Worm (Caenorhabditis elegans) whole organism, L4 larva: ENCODE measurements around the gene F28H7.3.

Experiments
- F37D6.2 ChIP-seq: sonication (generic microtip); optimal IDR thresholded peaks from 2 replicates; lab custom pipeline; 2016; ENCODE audit warnings: mild to moderate bottlenecking, missing genetic modification characterization, missing compliant biosample characterization
- F49E8.2 ChIP-seq: sonication (generic microtip); optimal IDR thresholded peaks from 2 replicates; lab custom pipeline; 2016; ENCODE audit warnings: missing compliant biosample characterization, mild to moderate bottlenecking, missing genetic modification characterization, borderline replicate concordance
- R02D3.7 ChIP-seq: fragments of 150-350 bp; sonication (generic microtip); optimal IDR thresholded peaks from 3 replicates; lab custom pipeline; 2014; ENCODE audit warnings: missing biosample characterization, missing genetic modification characterization
- T26A8.4 ChIP-seq: fragments of 200-800 bp; sonication (Bioruptor generic); IDR thresholded peaks from 2 replicates; pipeline ENCODE4 v1.3.6; 2022; ENCODE audit warnings: missing genetic modification characterization, missing compliant biosample characterization
- Y48G9A.11 ChIP-seq: fragments of 200-800 bp; sonication (Bioruptor generic); IDR thresholded peaks from 2 replicates; pipeline ENCODE4 v1.3.6; 2022; ENCODE audit warnings: missing genetic modification reagents, missing genetic modification characterization, missing compliant biosample characterization
- Y75B8A.6 ChIP-seq: fragments of 200-800 bp; sonication (Bioruptor generic); IDR thresholded peaks from 2 replicates; pipeline ENCODE4 v1.3.6; 2022; ENCODE audit warnings: missing genetic modification reagents, missing genetic modification characterization, missing compliant biosample characterization
- ZK546.5 ChIP-seq, 2 experiments: sonication (generic microtip); optimal IDR thresholded peaks; 2 replicates each; lab custom pipeline; 2017; ENCODE audit warnings: missing biosample characterization in 2 of 2, missing genetic modification characterization in 2 of 2
- aly-2 ChIP-seq: sonication (generic microtip); optimal IDR thresholded peaks from 2 replicates; lab custom pipeline; 2018; ENCODE audit warnings: missing biosample characterization, missing genetic modification characterization
- arid-1 ChIP-seq: fragments of 200-800 bp; sonication (Bioruptor generic); conservative IDR thresholded peaks from 2 replicates; pipeline ENCODE4 v1.3.6; 2022; ENCODE audit warnings: missing genetic modification reagents, missing genetic modification characterization, missing compliant biosample characterization
- ceh-20 ChIP-seq: fragments of 200-800 bp; sonication (Bioruptor generic); IDR thresholded peaks from 2 replicates; pipeline ENCODE4 v1.3.6; 2022; ENCODE audit warnings: missing genetic modification reagents, missing genetic modification characterization, missing compliant biosample characterization
- ceh-28 ChIP-seq: fragments of 150-350 bp; optimal IDR thresholded peaks from 2 replicates; lab custom pipeline; 2014; ENCODE audit warnings: missing biosample characterization, missing genetic modification reagents, missing genetic modification characterization
- ceh-44 ChIP-seq: fragments of 200-800 bp; sonication (Bioruptor generic); IDR thresholded peaks from 2 replicates; pipeline ENCODE4 v1.3.6; 2022; ENCODE audit warnings: missing genetic modification reagents, missing genetic modification characterization, missing compliant biosample characterization
- ceh-62 ChIP-seq: sonication (generic microtip); optimal IDR thresholded peaks from 2 replicates; lab custom pipeline; 2017; ENCODE audit warnings: missing biosample characterization, missing genetic modification characterization
- cey-2 ChIP-seq: sonication (generic microtip); optimal IDR thresholded peaks from 3 replicates; lab custom pipeline; 2017; ENCODE audit warnings: missing genetic modification characterization, mild to moderate bottlenecking, missing compliant biosample characterization, antibody characterized with exemption, borderline replicate concordance; ENCODE audit not compliant: insufficient read depth
- daf-16 ChIP-seq, 3 experiments: sonication (generic microtip); optimal IDR thresholded peaks; 2 replicates each; lab custom pipeline; 2016 to 2017; ENCODE audit warnings: missing genetic modification characterization in 3 of 3, missing genetic modification reagents in 3 of 3, mild to moderate bottlenecking in 2 of 3, missing compliant biosample characterization in 2 of 3, missing biosample characterization in 1 of 3, moderate library complexity in 1 of 3
- dmd-8 ChIP-seq: fragments of 200-800 bp; sonication (Bioruptor generic); IDR thresholded peaks from 2 replicates; pipeline ENCODE4 v1.3.6; 2022; ENCODE audit warnings: missing genetic modification characterization, missing compliant biosample characterization
- dpl-1 ChIP-seq: fragments of 150-350 bp; optimal IDR thresholded peaks from 2 replicates; lab custom pipeline; 2014; ENCODE audit warnings: missing biosample characterization, missing genetic modification reagents, missing genetic modification characterization
- dve-1 ChIP-seq: sonication (generic microtip); optimal IDR thresholded peaks from 2 replicates; lab custom pipeline; 2017; ENCODE audit warnings: antibody characterized with exemption, mild to moderate bottlenecking, missing genetic modification characterization, missing compliant biosample characterization; ENCODE audit not compliant: insufficient read depth
- egl-27 ChIP-seq: sonication (generic microtip); optimal IDR thresholded peaks from 3 replicates; lab custom pipeline; 2017; ENCODE audit warnings: missing biosample characterization, missing genetic modification reagents, missing genetic modification characterization
- fkh-10 ChIP-seq: fragments of 150-350 bp; optimal IDR thresholded peaks from 2 replicates; lab custom pipeline; 2014; ENCODE audit warnings: missing biosample characterization, missing genetic modification reagents, missing genetic modification characterization
- gei-8 ChIP-seq: fragments of 200-800 bp; sonication (Bioruptor generic); optimal IDR thresholded peaks from 2 replicates; lab custom pipeline; 2018; ENCODE audit warnings: mild to moderate bottlenecking, missing genetic modification characterization, missing compliant biosample characterization
- hlh-11 ChIP-seq: fragments of 200-800 bp; sonication (Bioruptor generic); optimal IDR thresholded peaks from 2 replicates; lab custom pipeline; 2018; ENCODE audit warnings: mild to moderate bottlenecking, missing genetic modification characterization, missing compliant biosample characterization
- jun-1 ChIP-seq: fragments of 150-350 bp; optimal IDR thresholded peaks from 2 replicates; lab custom pipeline; 2014; ENCODE audit warnings: missing biosample characterization, missing genetic modification reagents, missing genetic modification characterization
- lim-7 ChIP-seq: fragments of 200-800 bp; sonication (Bioruptor generic); IDR thresholded peaks from 2 replicates; pipeline ENCODE4 v1.3.6; 2022; ENCODE audit warnings: missing genetic modification characterization, missing compliant biosample characterization
- lin-1 ChIP-seq: fragments of 200-800 bp; sonication (Bioruptor generic); IDR thresholded peaks from 2 replicates; pipeline ENCODE4 v1.3.6; 2022; ENCODE audit warnings: missing genetic modification reagents, missing genetic modification characterization, missing compliant biosample characterization
- lin-13 ChIP-seq: fragments of 150-350 bp; optimal IDR thresholded peaks from 2 replicates; lab custom pipeline; 2014; ENCODE audit warnings: missing biosample characterization, missing genetic modification reagents, missing genetic modification characterization
- lin-29 ChIP-seq: fragments of 200-800 bp; sonication (Bioruptor generic); IDR thresholded peaks from 2 replicates; pipeline ENCODE4 v1.3.6; 2022; ENCODE audit warnings: missing genetic modification reagents, missing genetic modification characterization, missing compliant biosample characterization
- lin-39 ChIP-seq: fragments of 150-350 bp; optimal IDR thresholded peaks from 2 replicates; lab custom pipeline; 2014; ENCODE audit warnings: missing biosample characterization, missing genetic modification reagents, missing genetic modification characterization
- lsy-2 ChIP-seq, 2 experiments: fragments of 150-350 bp in 1 of 2; sonication (generic microtip) in 1 of 2; optimal IDR thresholded peaks; 2 replicates each; lab custom pipeline; 2014 to 2017; ENCODE audit warnings: missing biosample characterization in 2 of 2, missing genetic modification characterization in 2 of 2
- madf-5 ChIP-seq, 2 experiments: fragments of 200-800 bp; sonication (Bioruptor generic); IDR thresholded peaks; 2 replicates each; pipeline ENCODE4 v1.3.6; 2022; ENCODE audit warnings: missing compliant biosample characterization in 2 of 2, missing genetic modification characterization in 2 of 2
- mdl-1 ChIP-seq, 2 experiments: fragments of 150-350 bp in 1 of 2; sonication (generic microtip) in 1 of 2; optimal IDR thresholded peaks; 2 replicates each; lab custom pipeline; 2014 to 2017; ENCODE audit warnings: missing biosample characterization in 2 of 2, missing genetic modification characterization in 2 of 2
- mxl-2 ChIP-seq: fragments of 200-800 bp; sonication (Bioruptor generic); conservative IDR thresholded peaks from 2 replicates; pipeline ENCODE4 v1.3.6; 2022; ENCODE audit warnings: missing genetic modification reagents, missing genetic modification characterization, missing compliant biosample characterization
- nhr-111 ChIP-seq: fragments of 200-800 bp; sonication (Bioruptor generic); optimal IDR thresholded peaks from 2 replicates; lab custom pipeline; 2018; ENCODE audit warnings: mild to moderate bottlenecking, missing genetic modification characterization, missing compliant biosample characterization
- nhr-237 ChIP-seq: sonication (generic microtip); optimal IDR thresholded peaks from 2 replicates; lab custom pipeline; 2017; ENCODE audit warnings: missing biosample characterization, missing genetic modification characterization
- nhr-28 ChIP-seq: fragments of 150-350 bp; optimal IDR thresholded peaks from 2 replicates; lab custom pipeline; 2014; ENCODE audit warnings: missing biosample characterization, missing genetic modification characterization
- nhr-41 ChIP-seq: fragments of 200-800 bp; sonication (Bioruptor generic); IDR thresholded peaks from 2 replicates; pipeline ENCODE4 v1.3.6; 2022; ENCODE audit warnings: missing genetic modification reagents, missing genetic modification characterization, missing compliant biosample characterization
- nhr-42 ChIP-seq: fragments of 200-800 bp; sonication (Bioruptor generic); IDR thresholded peaks from 2 replicates; pipeline ENCODE4 v1.3.6; 2022; ENCODE audit warnings: missing genetic modification characterization, missing compliant biosample characterization
- nhr-77 ChIP-seq: fragments of 150-350 bp; optimal IDR thresholded peaks from 2 replicates; lab custom pipeline; 2014; ENCODE audit warnings: missing biosample characterization, missing genetic modification characterization
- php-3 ChIP-seq: fragments of 200-800 bp; sonication (Bioruptor generic); IDR thresholded peaks from 2 replicates; pipeline ENCODE4 v1.3.6; 2022; ENCODE audit warnings: missing genetic modification reagents, missing genetic modification characterization, missing compliant biosample characterization
- rbr-2 ChIP-seq: sonication (generic microtip); optimal IDR thresholded peaks from 2 replicates; lab custom pipeline; 2016; ENCODE audit warnings: missing genotype, missing genetic modification characterization, missing compliant biosample characterization
- saeg-2 ChIP-seq: fragments of 200-800 bp; sonication (Bioruptor generic); IDR thresholded peaks from 2 replicates; pipeline ENCODE4 v1.3.6; 2022; ENCODE audit warnings: missing genetic modification reagents, missing genetic modification characterization, missing compliant biosample characterization
- sdz-12 ChIP-seq: fragments of 200-800 bp; sonication (Bioruptor generic); optimal IDR thresholded peaks from 2 replicates; lab custom pipeline; 2018; ENCODE audit warnings: mild to moderate bottlenecking, missing genetic modification characterization, missing compliant biosample characterization
- skn-1 ChIP-seq: fragments of 150-350 bp; optimal IDR thresholded peaks from 2 replicates; lab custom pipeline; 2014; ENCODE audit warnings: missing biosample characterization, missing genetic modification characterization
- spr-3 ChIP-seq: fragments of 200-800 bp; sonication (Bioruptor generic); optimal IDR thresholded peaks from 2 replicates; lab custom pipeline; 2018; ENCODE audit warnings: mild to moderate bottlenecking, missing genetic modification characterization, missing compliant biosample characterization
- tra-1 ChIP-seq: fragments of 200-800 bp; sonication (Bioruptor generic); IDR thresholded peaks from 2 replicates; pipeline ENCODE4 v1.3.6; 2022; ENCODE audit warnings: missing genetic modification reagents, missing genetic modification characterization, missing compliant biosample characterization
- vab-7 ChIP-seq: fragments of 200-800 bp; sonication (Bioruptor generic); IDR thresholded peaks from 2 replicates; pipeline ENCODE4 v1.3.6; 2022; ENCODE audit warnings: missing genetic modification reagents, missing genetic modification characterization, missing compliant biosample characterization
- zag-1 ChIP-seq: fragments of 150-350 bp; optimal IDR thresholded peaks from 2 replicates; lab custom pipeline; 2014; ENCODE audit warnings: missing biosample characterization, missing genetic modification characterization
- zfp-3 ChIP-seq: fragments of 200-800 bp; sonication (Bioruptor generic); conservative IDR thresholded peaks from 2 replicates; pipeline ENCODE4 v1.3.6; 2022; ENCODE audit warnings: missing genetic modification reagents, missing genetic modification characterization, missing compliant biosample characterization
- zip-11 ChIP-seq: fragments of 200-800 bp; sonication (Bioruptor generic); IDR thresholded peaks from 2 replicates; pipeline ENCODE4 v1.3.6; 2022; ENCODE audit warnings: missing genetic modification characterization, missing compliant biosample characterization
- zip-2 ChIP-seq: fragments of 150-350 bp; optimal IDR thresholded peaks from 2 replicates; lab custom pipeline; 2014; ENCODE audit warnings: missing biosample characterization, missing genetic modification characterization
- ztf-7 ChIP-seq: fragments of 150-350 bp; optimal IDR thresholded peaks from 2 replicates; lab custom pipeline; 2014; ENCODE audit warnings: missing biosample characterization, missing genetic modification characterization

Gene F28H7.3

ce11 chrV:10712608-10712900 lies 38.0 kb downstream of the F28H7.3 start (continued):
- TF ChIP-seq skn-1 (tag; lab: Kevin White, UChicago), result no peak
- TF ChIP-seq dmd-8 (GFP tag; lab: Robert Waterston, UW), result no peak
- TF ChIP-seq arid-1 (GFP tag; lab: Robert Waterston, UW), result no peak
- TF ChIP-seq nhr-237 (tag; lab: Kevin White, UChicago), result no peak
- no peak for TF ChIP-seq lin-29
- TF ChIP-seq ceh-20 (GFP tag; lab: Robert Waterston, UW), result no peak
- TF ChIP-seq ceh-28 (tag; lab: Kevin White, UChicago), result no peak
- TF ChIP-seq egl-27 (tag; lab: Kevin White, UChicago), result no peak
- no peak for TF ChIP-seq php-3 (GFP tag; lab: Robert Waterston, UW)
- TF ChIP-seq saeg-2, result no peak; the same call in 1 of the 2 replicates
- TF ChIP-seq ZK546.5 (tag; optimal IDR thresholded peaks at IDR 0.05; lab: Kevin White, UChicago), result no peak
- TF ChIP-seq daf-16 (GFP tag; optimal IDR thresholded peaks at IDR 0.05; lab: Kevin White, UChicago), result no peak
- no peak for TF ChIP-seq daf-16 (tag; optimal IDR thresholded peaks at IDR 0.05; lab: Kevin White, UChicago)
- no peak for TF ChIP-seq spr-3 (GFP tag; lab: Kevin White, UChicago)
- TF ChIP-seq jun-1, result no peak
- no peak for TF ChIP-seq R02D3.7 (tag; lab: Kevin White, UChicago)
- TF ChIP-seq fkh-10 (GFP tag; lab: Kevin White, UChicago), result no peak
- no peak for TF ChIP-seq lin-1 (GFP tag; lab: Robert Waterston, UW)
- TF ChIP-seq nhr-111, result no peak
- peak; percentile 30 for TF ChIP-seq aly-2 (tag; lab: Kevin White, UChicago)
- no peak for TF ChIP-seq hlh-11 (tag; lab: Kevin White, UChicago)
- no peak for TF ChIP-seq mxl-2
- peak; percentile 3 for TF ChIP-seq nhr-28 (tag; lab: Kevin White, UChicago)
- TF ChIP-seq gei-8 (GFP tag; lab: Kevin White, UChicago), result no peak
- no peak for TF ChIP-seq zip-2 (tag; lab: Kevin White, UChicago)
- TF ChIP-seq dpl-1, result no peak
- no peak for TF ChIP-seq F37D6.2
- no peak for TF ChIP-seq nhr-41
- TF ChIP-seq ztf-7, result no peak
- TF ChIP-seq lin-13, result no peak
- TF ChIP-seq madf-5 (GFP tag; IDR thresholded peaks at IDR 0.05; lab: Robert Waterston, UW), result no peak
- TF ChIP-seq nhr-42 (GFP tag; lab: Robert Waterston, UW), result no peak
- no peak for TF ChIP-seq F49E8.2 (tag; lab: Kevin White, UChicago)
- TF ChIP-seq ceh-44 (GFP tag; lab: Robert Waterston, UW), result no peak
- TF ChIP-seq Y75B8A.6, result no peak
- no peak for TF ChIP-seq tra-1 (GFP tag; lab: Robert Waterston, UW)
- no peak for TF ChIP-seq lim-7 (GFP tag; lab: Robert Waterston, UW)
- TF ChIP-seq cey-2 (tag; lab: Kevin White, UChicago), result no peak
- peak; percentile 7 for TF ChIP-seq dve-1 (tag; lab: Kevin White, UChicago)
- peak in 1 of 2 experiments; percentile 22 for TF ChIP-seq lsy-2 (tag; optimal IDR thresholded peaks at IDR 0.05; lab: Kevin White, UChicago)
- TF ChIP-seq ceh-62 (tag; lab: Kevin White, UChicago), result no peak
- TF ChIP-seq, all 104 proteins: peak for 10

- TF ChIP-seq lin-39, result no peak
- peak; percentile 21; the same call in 1 of the 2 replicates for TF ChIP-seq T26A8.4 (GFP tag; lab: Robert Waterston, UW)
- TF ChIP-seq vab-7 (GFP tag; lab: Robert Waterston, UW), result 0 out of 2 replicates have a peak, but pooled peaks have one; percentile 35
- TF ChIP-seq mdl-1 (tag; optimal IDR thresholded peaks at IDR 0.05; lab: Kevin White, UChicago), result no peak
- 0 out of 2 replicates have a peak, but pooled peaks have one; percentile 47 for TF ChIP-seq zfp-3 (GFP tag; lab: Robert Waterston, UW)
- TF ChIP-seq nhr-77 (tag; lab: Kevin White, UChicago), result no peak
- no peak for TF ChIP-seq cey-2 (tag; lab: Kevin White, UChicago)
- TF ChIP-seq zag-1 (tag; lab: Kevin White, UChicago), result peak; percentile 36
- 0 out of 2 replicates have a peak, but pooled peaks have one; percentile 23 for TF ChIP-seq zip-11
- TF ChIP-seq rbr-2, result no peak
- TF ChIP-seq Y48G9A.11, result peak; percentile 26; the same call in 1 of the 2 replicates
- TF ChIP-seq sdz-12, result peak; percentile 4
- TF ChIP-seq saeg-2, result peak; percentile 46; the same call in 1 of the 2 replicates
Observed at ce11 chrV:10711829-10712607, 38.6 kb downstream of the F28H7.3 start.
